Worm (Caenorhabditis elegans): Measurements from ENCODE around the gene sec-3.

Gene sec-3

DNA sequence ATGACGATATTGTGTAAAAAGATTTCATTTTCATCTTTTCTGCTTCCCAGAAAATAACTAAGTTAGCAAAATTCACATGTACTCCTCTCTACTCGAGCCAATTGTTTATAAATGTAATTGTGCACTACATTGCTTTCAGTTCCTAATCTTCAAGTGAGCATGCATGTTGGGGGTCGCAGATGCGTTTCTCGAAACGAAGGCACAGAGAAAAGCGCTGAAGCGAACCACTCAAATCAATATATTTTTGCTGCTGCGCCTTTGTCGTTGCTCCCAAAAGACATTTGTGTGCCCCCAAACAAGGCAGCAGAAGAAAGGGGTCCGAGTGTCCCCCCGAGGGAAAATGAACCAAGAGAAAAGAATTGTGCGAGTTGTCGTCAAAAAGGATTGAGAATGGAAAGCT, 26.6 kb upstream of the sec-3 start:
- TF ChIP-seq hmg-4 (GFP tag; optimal IDR thresholded peaks at IDR 0.05) (no peak), tra-4 (tag; optimal IDR thresholded peaks at IDR 0.05) (no peak), ets-7 (tag; optimal IDR thresholded peaks at IDR 0.05) (no peak), F13C5.2 (tag; optimal IDR thresholded peaks at IDR 0.05) (no peak), ama-1 (optimal IDR thresholded peaks at IDR 0.05) (no peak), ceh-13 (GFP tag; optimal IDR thresholded peaks at IDR 0.05) (no peak), hmbx-1 (tag; optimal IDR thresholded peaks at IDR 0.05) (no peak), sea-1 (GFP tag; conservative IDR thresholded peaks at IDR 0.05) (no peak), scrt-1 (GFP tag; IDR thresholded peaks at IDR 0.05) (no peak), tbx-37 (GFP tag; conservative IDR thresholded peaks at IDR 0.05) (no peak)

DNA sequence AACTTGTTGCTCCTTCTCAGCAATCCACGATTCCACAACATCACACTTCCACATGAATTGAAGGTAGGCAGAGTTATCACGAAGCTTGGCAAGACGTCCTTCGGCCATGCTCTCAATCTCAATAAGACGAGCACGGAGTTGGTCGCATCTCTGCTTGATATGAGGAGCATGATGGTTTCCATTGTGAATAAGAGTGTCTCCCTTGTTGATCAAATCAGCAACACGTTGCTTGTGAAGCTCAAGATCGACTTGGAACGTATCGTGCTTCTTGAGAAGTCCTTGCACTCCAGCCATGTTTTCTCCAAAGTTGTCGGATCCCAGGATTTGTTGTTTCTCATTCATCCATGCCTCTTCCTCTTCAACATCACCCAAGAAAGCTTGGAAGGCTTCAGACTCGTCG, 20.0 kb upstream of the sec-3 start:
- no peak for TF ChIP-seq ceh-36 (tag; optimal IDR thresholded peaks at IDR 0.05)
- TF ChIP-seq ceh-13 (GFP tag; optimal IDR thresholded peaks at IDR 0.05), result no peak
- TF ChIP-seq hnd-1 (tag; optimal IDR thresholded peaks at IDR 0.05), result no peak
- no peak for TF ChIP-seq tbx-11 (GFP tag; IDR thresholded peaks at IDR 0.05)
- no peak for TF ChIP-seq B0310.2 (tag; optimal IDR thresholded peaks at IDR 0.05)
- no peak for TF ChIP-seq hmbx-1 (tag; optimal IDR thresholded peaks at IDR 0.05)
- TF ChIP-seq hmg-4 (GFP tag; optimal IDR thresholded peaks at IDR 0.05), result no peak
- no peak for TF ChIP-seq tra-4 (tag; optimal IDR thresholded peaks at IDR 0.05)
- no peak for TF ChIP-seq aly-1 (tag; optimal IDR thresholded peaks at IDR 0.05)
- no peak for TF ChIP-seq ets-7 (tag; optimal IDR thresholded peaks at IDR 0.05)
- no peak for TF ChIP-seq flt-1 (GFP tag; IDR thresholded peaks at IDR 0.05)
- TF ChIP-seq sea-1 (GFP tag; conservative IDR thresholded peaks at IDR 0.05), result no peak
- no peak for TF ChIP-seq F13C5.2 (tag; optimal IDR thresholded peaks at IDR 0.05)
- no peak for TF ChIP-seq scrt-1 (GFP tag; IDR thresholded peaks at IDR 0.05)
- TF ChIP-seq pes-1 (GFP tag; IDR thresholded peaks at IDR 0.05), result no peak
- no peak for TF ChIP-seq ama-1 (optimal IDR thresholded peaks at IDR 0.05)
- no peak for TF ChIP-seq tbx-37 (GFP tag; conservative IDR thresholded peaks at IDR 0.05)

- no peak for TF ChIP-seq tra-4 (tag; optimal IDR thresholded peaks at IDR 0.05)
- TF ChIP-seq F13C5.2 (tag; optimal IDR thresholded peaks at IDR 0.05), result no peak
- TF ChIP-seq hmbx-1 (tag; optimal IDR thresholded peaks at IDR 0.05), result no peak
- TF ChIP-seq ama-1 (optimal IDR thresholded peaks at IDR 0.05), result peak; percentile 39
- no peak for TF ChIP-seq ceh-36 (tag; optimal IDR thresholded peaks at IDR 0.05)
- no peak for TF ChIP-seq hnd-1 (tag; optimal IDR thresholded peaks at IDR 0.05)
- no peak for TF ChIP-seq aly-1 (tag; optimal IDR thresholded peaks at IDR 0.05)
Observed at ce11 chrX:3118596-3119287, 19.1 kb upstream of the sec-3 start.

DNA sequence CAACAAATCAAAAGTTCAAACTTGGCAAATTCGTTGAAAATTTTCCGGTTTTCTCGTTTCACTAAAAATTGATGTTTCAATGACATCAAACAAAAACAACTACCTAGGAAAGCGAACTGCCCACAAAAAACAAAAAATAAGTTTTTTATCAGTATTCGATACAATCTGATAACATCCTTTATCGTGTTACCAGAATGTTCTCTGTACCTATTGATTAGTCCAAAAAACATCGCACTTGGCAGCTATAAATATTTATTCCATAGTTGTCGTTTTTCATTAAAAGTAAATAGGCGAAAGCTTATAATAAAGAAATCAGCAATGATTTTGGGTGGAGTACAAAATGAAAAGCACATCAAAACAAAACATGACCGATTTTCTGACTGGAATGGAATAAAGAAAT, 17.6 kb upstream of the sec-3 start:
- peak; percentile 40 for TF ChIP-seq ama-1 (optimal IDR thresholded peaks at IDR 0.05)
- TF ChIP-seq flt-1 (GFP tag; IDR thresholded peaks at IDR 0.05), result no peak

DNA sequence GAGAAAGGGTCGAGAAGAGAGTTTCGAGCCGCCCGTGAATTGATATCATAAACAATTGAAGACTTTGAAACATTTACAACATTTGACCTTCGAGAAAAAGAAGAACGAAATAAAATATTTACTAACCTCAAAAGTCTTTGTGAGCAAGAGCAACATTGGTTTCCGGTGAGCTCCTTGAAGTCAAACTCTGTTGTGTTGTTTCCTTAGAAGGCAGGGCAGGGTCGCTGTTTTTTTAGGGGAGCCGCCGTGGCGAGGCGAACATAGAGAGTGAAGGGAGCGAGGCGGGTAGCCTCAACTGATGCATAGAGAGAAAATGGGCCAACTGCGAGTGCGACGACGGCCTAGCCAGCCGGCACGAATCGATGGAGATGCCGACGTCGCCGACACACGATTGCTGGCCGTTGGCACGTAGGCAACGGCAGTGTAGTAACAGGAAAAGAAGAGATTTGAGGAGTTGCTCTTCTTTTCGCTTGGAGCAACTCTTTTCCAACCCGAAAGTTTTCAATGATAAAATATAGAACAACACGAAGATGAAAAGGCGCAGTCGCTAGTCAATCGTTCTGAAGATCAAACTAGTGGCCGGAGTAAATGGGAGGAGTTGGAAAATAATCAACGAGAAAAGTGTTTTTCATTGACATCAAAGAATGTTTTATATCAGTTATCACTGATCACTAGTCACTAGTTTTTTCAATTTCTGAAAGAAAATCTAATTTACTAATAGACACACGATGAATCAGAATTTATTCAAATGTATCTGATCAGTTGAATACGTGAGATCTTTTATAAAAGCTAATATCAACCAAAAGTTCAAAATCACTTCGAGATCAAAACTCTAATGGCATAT, 16.6 kb upstream of the sec-3 start, which contains the start of gene mai-1:
Gene mai-1, minus strand, starts transcription at position 557 of the 844 bp plus-strand sequence.
- TF ChIP-seq flt-1 (GFP tag; IDR thresholded peaks at IDR 0.05) (no peak), hmg-4 (GFP tag; optimal IDR thresholded peaks at IDR 0.05) (peak; percentile 21), sea-1 (GFP tag; conservative IDR thresholded peaks at IDR 0.05) (no peak), ceh-13 (GFP tag; optimal IDR thresholded peaks at IDR 0.05) (no peak), F13C5.2 (tag; optimal IDR thresholded peaks at IDR 0.05) (peak; percentile 30), tbx-11 (GFP tag; IDR thresholded peaks at IDR 0.05) (no peak), ceh-36 (tag; optimal IDR thresholded peaks at IDR 0.05) (no peak), pes-1 (GFP tag; IDR thresholded peaks at IDR 0.05) (peak; percentile 52; the same call in 1 of the 2 replicates)

- no peak for TF ChIP-seq ceh-13 (GFP tag; optimal IDR thresholded peaks at IDR 0.05)
- no peak for TF ChIP-seq aly-1 (tag; optimal IDR thresholded peaks at IDR 0.05)
- TF ChIP-seq F13C5.2 (tag; optimal IDR thresholded peaks at IDR 0.05), result no peak
- TF ChIP-seq ets-7 (tag; optimal IDR thresholded peaks at IDR 0.05), result no peak
- no peak for TF ChIP-seq tbx-11 (GFP tag; IDR thresholded peaks at IDR 0.05)
Observed at ce11 chrX:3115134-3116032, 15.7 kb upstream of the sec-3 start.

- TF ChIP-seq scrt-1 (GFP tag; IDR thresholded peaks at IDR 0.05) (no peak), tra-4 (tag; optimal IDR thresholded peaks at IDR 0.05) (no peak), B0310.2 (tag; optimal IDR thresholded peaks at IDR 0.05) (no peak)
Observed at ce11 chrX:3114306-3115133, 14.9 kb upstream of the sec-3 start, which contains the start of gene gpd-2. Gene gpd-2 (minus strand): TSS chrX:3114689.
